Fruit fly (Drosophila melanogaster) whole organism, embryonic: ENCODE results near the gene Ass.

Experiments used
- Antp ChIP-seq: fragments of 200-800 bp; sonication (Bioruptor generic); optimal IDR thresholded peaks from 3 replicates; lab custom pipeline; 2016; ENCODE audit warnings: missing biosample characterization, missing genetic modification characterization
- CG10366 ChIP-seq: fragments of 200-800 bp; sonication (Bioruptor generic); IDR thresholded peaks from 2 replicates; pipeline ENCODE4 v1.3.6; 2022; ENCODE audit warnings: missing biosample characterization, missing genetic modification characterization
- CG10462 ChIP-seq: fragments of 200-800 bp; sonication (Bioruptor generic); optimal IDR thresholded peaks from 2 replicates; lab custom pipeline; 2016; ENCODE audit warnings: missing biosample characterization, missing genetic modification characterization
- CG10565 ChIP-seq: fragments of 200-800 bp; sonication (Bioruptor generic); optimal IDR thresholded peaks from 3 replicates; lab custom pipeline; 2016; ENCODE audit warnings: missing biosample characterization, mild to moderate bottlenecking, missing genetic modification characterization
- CG10979 ChIP-seq: fragments of 200-800 bp; sonication (Bioruptor generic); optimal IDR thresholded peaks from 2 replicates; lab custom pipeline; 2018; ENCODE audit warnings: missing biosample characterization, mild to moderate bottlenecking, missing genetic modification characterization, moderate library complexity
- CG11085 ChIP-seq: fragments of 200-800 bp; sonication (Bioruptor generic); IDR thresholded peaks from 2 replicates; pipeline ENCODE4 v1.3.6; 2022; ENCODE audit warnings: missing biosample characterization, missing genetic modification characterization
- CG11504 ChIP-seq: fragments of 200-800 bp; sonication (Bioruptor generic); optimal IDR thresholded peaks from 3 replicates; lab custom pipeline; 2019; ENCODE audit warnings: missing biosample characterization, mild to moderate bottlenecking, missing genetic modification characterization, moderate library complexity
- CG11695 ChIP-seq: fragments of 200-800 bp; sonication (Bioruptor generic); IDR thresholded peaks from 3 replicates; pipeline ENCODE4 v1.3.6; 2022; ENCODE audit warnings: missing biosample characterization, missing genetic modification characterization
- CG11723 ChIP-seq: fragments of 200-800 bp; sonication (Bioruptor generic); optimal IDR thresholded peaks from 2 replicates; lab custom pipeline; 2017; ENCODE audit warnings: missing biosample characterization, mild to moderate bottlenecking, missing genetic modification characterization
- CG13287 ChIP-seq: fragments of 200-800 bp; sonication (Bioruptor generic); IDR thresholded peaks from 2 replicates; pipeline ENCODE4 v1.3.6; 2022; ENCODE audit warnings: missing biosample characterization, missing genetic modification characterization; ENCODE audit not compliant: partially characterized antibody
- CG13775 ChIP-seq: fragments of 200-800 bp; sonication (Bioruptor generic); optimal IDR thresholded peaks from 3 replicates; lab custom pipeline; 2017; ENCODE audit warnings: missing biosample characterization, mild to moderate bottlenecking, missing genetic modification characterization
- CG15011 ChIP-seq: fragments of 200-800 bp; sonication (Bioruptor generic); optimal IDR thresholded peaks from 3 replicates; lab custom pipeline; 2018; ENCODE audit warnings: missing biosample characterization, mild to moderate bottlenecking, missing genetic modification characterization
- CG1603 ChIP-seq: fragments of 200-800 bp; sonication (Bioruptor generic); optimal IDR thresholded peaks from 2 replicates; lab custom pipeline; 2019; ENCODE audit warnings: missing biosample characterization, mild to moderate bottlenecking, missing genetic modification characterization, moderate library complexity
- CG16779 ChIP-seq: fragments of 200-800 bp; sonication (Bioruptor generic); IDR thresholded peaks from 2 replicates; pipeline ENCODE4 v1.3.6; 2022; ENCODE audit warnings: missing biosample characterization, missing genetic modification characterization
- CG2116 ChIP-seq: fragments of 200-800 bp; sonication (Bioruptor generic); optimal IDR thresholded peaks from 3 replicates; lab custom pipeline; 2018; ENCODE audit warnings: missing biosample characterization, mild to moderate bottlenecking, missing genetic modification characterization
- CG2202 ChIP-seq: fragments of 200-800 bp; sonication (Bioruptor generic); optimal IDR thresholded peaks from 2 replicates; lab custom pipeline; 2018; ENCODE audit warnings: missing biosample characterization, mild to moderate bottlenecking, missing genetic modification characterization
- CG30431 ChIP-seq: fragments of 200-800 bp; sonication (Bioruptor generic); optimal IDR thresholded peaks from 2 replicates; lab custom pipeline; 2017; ENCODE audit warnings: missing biosample characterization, missing genetic modification characterization
- CG31224 ChIP-seq: fragments of 200-800 bp; sonication (Bioruptor generic); IDR thresholded peaks from 2 replicates; pipeline ENCODE4 v1.3.6; 2022; ENCODE audit warnings: missing biosample characterization, missing genetic modification characterization
- CG31388 ChIP-seq: fragments of 200-800 bp; sonication (Bioruptor generic); optimal IDR thresholded peaks from 2 replicates; lab custom pipeline; 2016; ENCODE audit warnings: missing biosample characterization, missing genetic modification characterization
- CG32772 ChIP-seq: fragments of 200-800 bp; sonication (Bioruptor generic); IDR thresholded peaks from 2 replicates; pipeline ENCODE4 v1.3.6; 2022; ENCODE audit warnings: missing biosample characterization, missing genetic modification characterization
- CG4282 ChIP-seq: fragments of 200-800 bp; sonication (Bioruptor generic); optimal IDR thresholded peaks from 2 replicates; lab custom pipeline; 2016; ENCODE audit warnings: missing biosample characterization, missing genetic modification characterization
- CG4854 ChIP-seq: fragments of 200-800 bp; sonication (Bioruptor generic); optimal IDR thresholded peaks from 2 replicates; lab custom pipeline; 2016; ENCODE audit warnings: missing biosample characterization, missing genetic modification characterization, inconsistent platforms
- CG6272 ChIP-seq: fragments of 200-800 bp; sonication (Bioruptor generic); IDR thresholded peaks from 2 replicates; pipeline ENCODE4 v1.3.6; 2022; ENCODE audit warnings: missing biosample characterization, missing genetic modification characterization
- CG7928 ChIP-seq: fragments of 200-800 bp; sonication (Bioruptor generic); optimal IDR thresholded peaks from 2 replicates; lab custom pipeline; 2017; ENCODE audit warnings: missing biosample characterization, mild to moderate bottlenecking, missing genetic modification characterization
- CG8089 ChIP-seq: fragments of 200-800 bp; sonication (Bioruptor generic); optimal IDR thresholded peaks from 3 replicates; lab custom pipeline; 2016; ENCODE audit warnings: missing biosample characterization, missing genetic modification characterization
- CG8924 ChIP-seq: fragments of 200-800 bp; optimal IDR thresholded peaks from 3 replicates; lab custom pipeline; 2019; ENCODE audit warnings: missing biosample characterization, mild to moderate bottlenecking, missing genetic modification characterization, moderate library complexity
- CG9932 ChIP-seq: fragments of 200-800 bp; sonication (Bioruptor generic); IDR thresholded peaks from 2 replicates; pipeline ENCODE4 v1.3.6; 2022; ENCODE audit warnings: missing biosample characterization, missing genetic modification characterization
- Doc2 ChIP-seq: fragments of 200-800 bp; sonication (Bioruptor generic); IDR thresholded peaks from 2 replicates; pipeline ENCODE4 v1.3.6; 2022; ENCODE audit warnings: missing biosample characterization, missing genetic modification characterization
- Dp ChIP-seq: fragments of 200-800 bp; sonication (Bioruptor generic); optimal IDR thresholded peaks from 2 replicates; lab custom pipeline; 2018; ENCODE audit warnings: missing biosample characterization, mild to moderate bottlenecking, missing genetic modification characterization, moderate library complexity
- Drgx ChIP-seq: fragments of 200-800 bp; sonication (Bioruptor generic); IDR thresholded peaks from 2 replicates; pipeline ENCODE4 v1.3.6; 2022; ENCODE audit warnings: missing biosample characterization, missing genetic modification characterization
- Lhr ChIP-seq: fragments of 200-800 bp; sonication (Bioruptor generic); optimal IDR thresholded peaks from 3 replicates; lab custom pipeline; 2017; ENCODE audit warnings: mild to moderate bottlenecking, missing biosample characterization, missing genetic modification reagents, missing genetic modification characterization
- Max ChIP-seq: fragments of 200-800 bp; sonication (Bioruptor generic); optimal IDR thresholded peaks from 2 replicates; lab custom pipeline; 2016; ENCODE audit warnings: missing biosample characterization, mild to moderate bottlenecking, missing genetic modification characterization
- Oli ChIP-seq: fragments of 200-800 bp; sonication (Bioruptor generic); optimal IDR thresholded peaks from 2 replicates; lab custom pipeline; 2018; ENCODE audit warnings: missing biosample characterization, mild to moderate bottlenecking, missing genetic modification characterization, moderate library complexity
- Poxn ChIP-seq: fragments of 200-800 bp; sonication (Bioruptor generic); IDR thresholded peaks from 2 replicates; pipeline ENCODE4 v1.3.6; 2022; ENCODE audit warnings: missing biosample characterization, missing genetic modification characterization
- Rx ChIP-seq: fragments of 200-800 bp; sonication (Bioruptor generic); IDR thresholded peaks from 2 replicates; pipeline ENCODE4 v1.3.6; 2022; ENCODE audit warnings: missing biosample characterization, missing genetic modification characterization
- Taf1 ChIP-seq: fragments of 200-800 bp; sonication (Bioruptor generic); IDR thresholded peaks from 2 replicates; pipeline ENCODE4 v1.3.6; 2022; ENCODE audit warnings: missing biosample characterization, missing genetic modification characterization
- bowl ChIP-seq: fragments of 200-800 bp; sonication (Bioruptor generic); IDR thresholded peaks from 2 replicates; pipeline ENCODE4 v1.3.6; 2022; ENCODE audit warnings: missing biosample characterization, missing genetic modification characterization
- ci ChIP-seq: fragments of 200-800 bp; sonication (Bioruptor generic); IDR thresholded peaks from 3 replicates; pipeline ENCODE4 v1.3.6; 2022; ENCODE audit warnings: missing biosample characterization, missing genetic modification characterization
- gt ChIP-seq: fragments of 200-800 bp; sonication (Bioruptor generic); IDR thresholded peaks from 2 replicates; pipeline ENCODE4 v1.3.6; 2022; ENCODE audit warnings: missing biosample characterization, missing genetic modification characterization
- hbn ChIP-seq: fragments of 200-800 bp; sonication (Bioruptor generic); IDR thresholded peaks from 2 replicates; pipeline ENCODE4 v1.3.6; 2022; ENCODE audit warnings: missing biosample characterization, missing genetic modification characterization; ENCODE audit not compliant: partially characterized antibody
- lbe ChIP-seq: fragments of 200-800 bp; sonication (Bioruptor generic); optimal IDR thresholded peaks from 2 replicates; lab custom pipeline; 2016; ENCODE audit warnings: missing biosample characterization, mild to moderate bottlenecking, missing genetic modification characterization
- luna ChIP-seq: fragments of 200-800 bp; sonication (Bioruptor generic); optimal IDR thresholded peaks from 2 replicates; lab custom pipeline; 2016; ENCODE audit warnings: missing biosample characterization, missing genetic modification characterization
- maf-S ChIP-seq: fragments of 200-800 bp; sonication (Bioruptor generic); optimal IDR thresholded peaks from 2 replicates; lab custom pipeline; 2016; ENCODE audit warnings: missing biosample characterization, missing genetic modification characterization
- peb ChIP-seq: fragments of 200-800 bp; sonication (Bioruptor generic); IDR thresholded peaks from 2 replicates; pipeline ENCODE4 v1.3.6; 2022; ENCODE audit warnings: missing biosample characterization, missing genetic modification characterization
- pfk ChIP-seq: fragments of 200-800 bp; sonication (Bioruptor generic); optimal IDR thresholded peaks from 2 replicates; lab custom pipeline; 2018; ENCODE audit warnings: missing biosample characterization, mild to moderate bottlenecking, missing genetic modification characterization, moderate library complexity
- ssp ChIP-seq: fragments of 200-800 bp; sonication (Bioruptor generic); IDR thresholded peaks from 2 replicates; pipeline ENCODE4 v1.3.6; 2022; ENCODE audit warnings: missing biosample characterization, missing genetic modification characterization
- tgo ChIP-seq: fragments of 200-800 bp; sonication (Bioruptor generic); IDR thresholded peaks from 3 replicates; pipeline ENCODE4 v1.3.6; 2022; ENCODE audit warnings: missing biosample characterization, missing genetic modification characterization
- vvl ChIP-seq: fragments of 200-800 bp; sonication (Bioruptor generic); IDR thresholded peaks from 2 replicates; pipeline ENCODE4 v1.3.6; 2022; ENCODE audit warnings: missing biosample characterization, missing genetic modification characterization
- yki ChIP-seq: fragments of >200 bp; optimal IDR thresholded peaks from 3 replicates; lab custom pipeline; 2018
- zen ChIP-seq: fragments of 200-800 bp; sonication (Bioruptor generic); optimal IDR thresholded peaks from 3 replicates; lab custom pipeline; 2018; ENCODE audit warnings: missing biosample characterization, mild to moderate bottlenecking, missing genetic modification characterization, moderate library complexity

Ass gene

DNA sequence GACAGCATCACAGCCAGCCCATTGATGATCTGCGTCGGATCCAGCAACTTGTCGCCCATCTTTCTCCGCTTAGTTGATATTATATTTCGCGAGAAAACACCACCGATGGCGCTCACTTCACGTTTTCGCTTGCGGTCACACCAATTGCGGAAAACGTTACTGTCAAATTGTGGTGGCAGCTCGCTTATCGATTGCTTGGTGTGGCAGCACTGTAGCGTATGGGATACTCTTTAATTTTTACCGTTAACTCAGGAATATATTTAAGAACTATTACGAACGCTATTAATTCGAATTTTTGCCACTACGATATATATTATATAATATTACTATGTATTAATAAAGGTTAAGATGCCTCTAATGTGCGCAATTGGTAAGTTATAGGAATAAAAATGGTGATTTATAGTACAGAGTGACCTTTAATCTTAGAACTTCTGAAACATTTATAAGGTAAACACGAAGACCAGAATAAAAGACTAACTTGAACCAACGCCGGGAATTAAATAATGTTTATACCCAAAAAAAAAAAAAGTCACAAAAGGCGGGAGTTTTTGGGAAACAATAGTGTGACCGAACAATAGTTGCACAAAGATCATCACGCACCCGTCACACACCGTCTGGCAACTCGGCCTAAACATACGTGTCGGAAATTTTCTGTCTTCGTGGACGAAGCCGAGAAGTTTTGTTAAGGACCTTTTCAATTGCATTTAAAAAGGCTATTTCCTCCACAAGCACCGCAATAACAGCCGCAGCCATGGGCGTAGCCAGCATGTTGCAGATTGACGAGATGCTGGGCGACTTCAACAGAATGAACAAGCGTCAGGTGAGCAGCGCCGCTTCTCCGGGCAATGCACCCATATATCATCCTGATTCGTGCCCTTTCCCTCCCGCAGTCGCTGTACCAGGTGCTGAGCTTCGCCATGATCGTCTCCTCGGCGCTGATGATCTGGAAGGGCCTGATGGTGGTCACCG is 13.3 kb upstream of the Ass start, which contains the start of the genes CG1307 and twr (continued):
- TF ChIP-seq CG32772 (GFP tag; lab: Robert Waterston, UW) (no peak), CG10462 (GFP tag; lab: Kevin White, UChicago) (peak; percentile 28), Taf1 (no peak), CG8089 (GFP tag; lab: Kevin White, UChicago) (no peak), CG1603 (tag; lab: Kevin White, UChicago) (no peak), CG2116 (peak; percentile 55), ci (GFP tag; lab: Robert Waterston, UW) (peak; percentile 71; the same call in 1 of the 3 replicates), luna (GFP tag; lab: Kevin White, UChicago) (no peak), Doc2 (GFP tag; lab: Robert Waterston, UW) (no peak), CG10366 (GFP tag; lab: Robert Waterston, UW) (no peak), hbn (GFP tag; lab: Robert Waterston, UW) (no peak), CG11723 (GFP tag; lab: Kevin White, UChicago) (no peak), zen (tag; lab: Kevin White, UChicago) (peak; percentile 6), CG11085 (GFP tag; lab: Robert Waterston, UW) (no peak), tgo (GFP tag; lab: Robert Waterston, UW) (no peak), CG31388 (GFP tag; lab: Kevin White, UChicago) (no peak), ssp (GFP tag; lab: Robert Waterston, UW) (peak; percentile 51; the same call in 1 of the 2 replicates), bowl (GFP tag; lab: Robert Waterston, UW) (no peak), gt (GFP tag; lab: Robert Waterston, UW) (no peak), CG6272 (GFP tag; lab: Robert Waterston, UW) (no peak), yki (lab: Kevin White, UChicago) (no peak), lbe (GFP tag; lab: Kevin White, UChicago) (no peak), CG11695 (GFP tag; lab: Robert Waterston, UW) (0 out of 3 replicates have a peak, but pooled peaks have one; percentile 9), Oli (no peak), peb (no peak), Rx (GFP tag; lab: Robert Waterston, UW) (no peak), CG11504 (no peak), pfk (GFP tag; lab: Kevin White, UChicago) (no peak), Max (GFP tag; lab: Kevin White, UChicago) (peak; percentile 22), CG8924 (tag; lab: Kevin White, UChicago) (peak; percentile 18), Dp (GFP tag; lab: Kevin White, UChicago) (peak; percentile 70), Antp (GFP tag; lab: Kevin White, UChicago) (no peak), CG10565 (GFP tag; lab: Kevin White, UChicago) (no peak), CG10979 (tag; lab: Kevin White, UChicago) (no peak), CG7928 (GFP tag; lab: Kevin White, UChicago) (no peak), CG31224 (no peak), Lhr (GFP tag; lab: Kevin White, UChicago) (peak; percentile 29), CG13287 (GFP tag; lab: Robert Waterston, UW) (peak; percentile 20; the same call in 1 of the 2 replicates), vvl (GFP tag; lab: Robert Waterston, UW) (no peak), Drgx (GFP tag; lab: Robert Waterston, UW) (0 out of 2 replicates have a peak, but pooled peaks have one; percentile 16), CG4854 (GFP tag; lab: Kevin White, UChicago) (no peak), CG4282 (no peak), CG30431 (GFP tag; lab: Kevin White, UChicago) (no peak), CG9932 (GFP tag; lab: Robert Waterston, UW) (peak; percentile 61), CG16779 (no peak), maf-S (GFP tag; lab: Kevin White, UChicago) (no peak), CG13775 (GFP tag; lab: Kevin White, UChicago) (peak; percentile 68), CG2202 (tag; lab: Kevin White, UChicago) (no peak), Poxn (GFP tag; lab: Robert Waterston, UW) (no peak), CG15011 (GFP tag; lab: Kevin White, UChicago) (no peak)
